Worm (Caenorhabditis elegans): Measurements from ENCODE around the gene K04D7.6.

- TF ChIP-seq elt-1 (tag; optimal IDR thresholded peaks at IDR 0.05; ENCODE audit: borderline replicate concordance, insufficient read depth) (no peak), ces-1 (GFP tag; optimal IDR thresholded peaks at IDR 0.05) (no peak), lsy-2 (tag; optimal IDR thresholded peaks at IDR 0.05) (no peak), lin-13 (tag; optimal IDR thresholded peaks at IDR 0.05) (no peak)
Measured at ce11 chrIV:10194345-10194744, 11.7 kb downstream of the K04D7.6 start, which contains the start of gene ptrg-1.
